Worm (Caenorhabditis elegans) whole organism, L4 larva: ENCODE measurements around the gene R07B7.12.

ENCODE experiments used
- D1046.2 ChIP-seq: fragments of 200-800 bp; sonication (Bioruptor generic); IDR thresholded peaks from 2 replicates; pipeline ENCODE4 v1.3.6; 2022; ENCODE audit warnings: missing genetic modification characterization, missing compliant biosample characterization
- F10B5.3 ChIP-seq: sonication (generic microtip); optimal IDR thresholded peaks from 2 replicates; lab custom pipeline; 2016; ENCODE audit warnings: mild to moderate bottlenecking, missing genetic modification characterization, missing compliant biosample characterization
- R02D3.7 ChIP-seq: fragments of 150-350 bp; sonication (generic microtip); optimal IDR thresholded peaks from 3 replicates; lab custom pipeline; 2014; ENCODE audit warnings: missing biosample characterization, missing genetic modification characterization
- T26A8.4 ChIP-seq: fragments of 200-800 bp; sonication (Bioruptor generic); IDR thresholded peaks from 2 replicates; pipeline ENCODE4 v1.3.6; 2022; ENCODE audit warnings: missing genetic modification characterization, missing compliant biosample characterization
- ZK337.2 ChIP-seq: fragments of 200-800 bp; sonication (Bioruptor generic); IDR thresholded peaks from 2 replicates; pipeline ENCODE4 v1.3.6; 2022; ENCODE audit warnings: missing genetic modification reagents, missing genetic modification characterization, missing compliant biosample characterization
- aha-1 ChIP-seq: fragments of 150-350 bp; peaks from one replicate; lab custom pipeline; 2014; ENCODE audit warnings: missing biosample characterization, missing genetic modification characterization
- aly-2 ChIP-seq: sonication (generic microtip); optimal IDR thresholded peaks from 2 replicates; lab custom pipeline; 2018; ENCODE audit warnings: missing biosample characterization, missing genetic modification characterization
- ceh-20 ChIP-seq: fragments of 200-800 bp; sonication (Bioruptor generic); IDR thresholded peaks from 2 replicates; pipeline ENCODE4 v1.3.6; 2022; ENCODE audit warnings: missing genetic modification reagents, missing genetic modification characterization, missing compliant biosample characterization
- cey-2 ChIP-seq: sonication (generic microtip); optimal IDR thresholded peaks from 3 replicates; lab custom pipeline; 2017; ENCODE audit warnings: missing genetic modification characterization, mild to moderate bottlenecking, missing compliant biosample characterization, antibody characterized with exemption, borderline replicate concordance; ENCODE audit not compliant: insufficient read depth
- daf-12 ChIP-seq: fragments of 150-350 bp; optimal IDR thresholded peaks from 2 replicates; lab custom pipeline; 2014; ENCODE audit warnings: missing biosample characterization, missing genetic modification reagents, missing genetic modification characterization
- daf-16 ChIP-seq, 3 experiments: sonication (generic microtip); optimal IDR thresholded peaks; 2 replicates each; lab custom pipeline; 2016 to 2017; ENCODE audit warnings: missing genetic modification characterization in 3 of 3, missing genetic modification reagents in 3 of 3, mild to moderate bottlenecking in 2 of 3, missing compliant biosample characterization in 2 of 3, missing biosample characterization in 1 of 3, moderate library complexity in 1 of 3
- daf-8 ChIP-seq: fragments of 200-800 bp; sonication (Bioruptor generic); IDR thresholded peaks from 2 replicates; pipeline ENCODE4 v1.3.6; 2022; ENCODE audit warnings: missing genetic modification characterization, missing compliant biosample characterization
- dmd-6 ChIP-seq: fragments of 200-800 bp; sonication (Bioruptor generic); IDR thresholded peaks from 2 replicates; pipeline ENCODE4 v1.3.6; 2022; ENCODE audit warnings: missing genetic modification reagents, missing genetic modification characterization, missing compliant biosample characterization
- dmd-9 ChIP-seq: fragments of 200-800 bp; sonication (Bioruptor generic); IDR thresholded peaks from 2 replicates; pipeline ENCODE4 v1.3.6; 2022; ENCODE audit warnings: missing genetic modification reagents, missing genetic modification characterization, missing compliant biosample characterization
- dpl-1 ChIP-seq: fragments of 150-350 bp; optimal IDR thresholded peaks from 2 replicates; lab custom pipeline; 2014; ENCODE audit warnings: missing biosample characterization, missing genetic modification reagents, missing genetic modification characterization
- dve-1 ChIP-seq: sonication (generic microtip); optimal IDR thresholded peaks from 2 replicates; lab custom pipeline; 2017; ENCODE audit warnings: antibody characterized with exemption, mild to moderate bottlenecking, missing genetic modification characterization, missing compliant biosample characterization; ENCODE audit not compliant: insufficient read depth
- egl-27 ChIP-seq: sonication (generic microtip); optimal IDR thresholded peaks from 3 replicates; lab custom pipeline; 2017; ENCODE audit warnings: missing biosample characterization, missing genetic modification reagents, missing genetic modification characterization
- egl-43 ChIP-seq: fragments of 200-800 bp; sonication (Bioruptor generic); IDR thresholded peaks from 2 replicates; pipeline ENCODE4 v1.3.6; 2022; ENCODE audit warnings: missing genetic modification reagents, missing genetic modification characterization, missing compliant biosample characterization
- fos-1 ChIP-seq: fragments of 150-350 bp; optimal IDR thresholded peaks from 2 replicates; lab custom pipeline; 2014; ENCODE audit warnings: missing biosample characterization, missing genetic modification characterization
- hif-1 ChIP-seq, 2 experiments: sonication (generic microtip); optimal IDR thresholded peaks; 2 replicates each; lab custom pipeline; 2016 to 2017; ENCODE audit warnings: missing compliant biosample characterization in 2 of 2, missing genetic modification characterization in 2 of 2, missing genetic modification reagents in 2 of 2, missing genotype in 2 of 2, mild to moderate bottlenecking in 1 of 2
- hmg-1.1 ChIP-seq: fragments of 200-800 bp; sonication (Bioruptor generic); IDR thresholded peaks from 2 replicates; pipeline ENCODE4 v1.3.6; 2022; ENCODE audit warnings: missing genetic modification reagents, missing genetic modification characterization, missing compliant biosample characterization
- lin-1 ChIP-seq: fragments of 200-800 bp; sonication (Bioruptor generic); IDR thresholded peaks from 2 replicates; pipeline ENCODE4 v1.3.6; 2022; ENCODE audit warnings: missing genetic modification reagents, missing genetic modification characterization, missing compliant biosample characterization
- lin-13 ChIP-seq: fragments of 150-350 bp; optimal IDR thresholded peaks from 2 replicates; lab custom pipeline; 2014; ENCODE audit warnings: missing biosample characterization, missing genetic modification reagents, missing genetic modification characterization
- lin-38 ChIP-seq: fragments of 200-800 bp; sonication (Bioruptor generic); IDR thresholded peaks from 2 replicates; pipeline ENCODE4 v1.3.6; 2022; ENCODE audit warnings: missing genetic modification reagents, missing genetic modification characterization, missing compliant biosample characterization
- lin-39 ChIP-seq: fragments of 150-350 bp; optimal IDR thresholded peaks from 2 replicates; lab custom pipeline; 2014; ENCODE audit warnings: missing biosample characterization, missing genetic modification reagents, missing genetic modification characterization
- lir-3 ChIP-seq: sonication (generic microtip); optimal IDR thresholded peaks from 2 replicates; lab custom pipeline; 2016; ENCODE audit warnings: mild to moderate bottlenecking, missing genetic modification characterization, missing compliant biosample characterization
- madf-5 ChIP-seq, 2 experiments: fragments of 200-800 bp; sonication (Bioruptor generic); IDR thresholded peaks; 2 replicates each; pipeline ENCODE4 v1.3.6; 2022; ENCODE audit warnings: missing compliant biosample characterization in 2 of 2, missing genetic modification characterization in 2 of 2
- mes-2 ChIP-seq: sonication (generic microtip); optimal IDR thresholded peaks from 2 replicates; lab custom pipeline; 2016; ENCODE audit warnings: missing genotype, mild to moderate bottlenecking, missing genetic modification characterization, missing compliant biosample characterization; ENCODE audit not compliant: poor library complexity, severe bottlenecking
- mxl-2 ChIP-seq: fragments of 200-800 bp; sonication (Bioruptor generic); conservative IDR thresholded peaks from 2 replicates; pipeline ENCODE4 v1.3.6; 2022; ENCODE audit warnings: missing genetic modification reagents, missing genetic modification characterization, missing compliant biosample characterization
- nhr-25 ChIP-seq: sonication (generic microtip); optimal IDR thresholded peaks from 2 replicates; lab custom pipeline; 2017; ENCODE audit warnings: missing genetic modification characterization, mild to moderate bottlenecking, missing compliant biosample characterization, antibody characterized with exemption, moderate library complexity, borderline replicate concordance; ENCODE audit not compliant: insufficient read depth
- nhr-76 ChIP-seq: fragments of 150-350 bp; optimal IDR thresholded peaks from 2 replicates; lab custom pipeline; 2014; ENCODE audit warnings: missing biosample characterization, missing genetic modification characterization
- nhr-77 ChIP-seq: fragments of 150-350 bp; optimal IDR thresholded peaks from 2 replicates; lab custom pipeline; 2014; ENCODE audit warnings: missing biosample characterization, missing genetic modification characterization
- rbr-2 ChIP-seq: sonication (generic microtip); optimal IDR thresholded peaks from 2 replicates; lab custom pipeline; 2016; ENCODE audit warnings: missing genotype, missing genetic modification characterization, missing compliant biosample characterization
- sdz-12 ChIP-seq: fragments of 200-800 bp; sonication (Bioruptor generic); optimal IDR thresholded peaks from 2 replicates; lab custom pipeline; 2018; ENCODE audit warnings: mild to moderate bottlenecking, missing genetic modification characterization, missing compliant biosample characterization
- set-16 ChIP-seq: fragments of 200-800 bp; sonication (Bioruptor generic); IDR thresholded peaks from 2 replicates; pipeline ENCODE4 v1.3.6; 2022; ENCODE audit warnings: missing genetic modification reagents, missing genetic modification characterization, missing compliant biosample characterization
- unc-130 ChIP-seq: sonication (generic microtip); optimal IDR thresholded peaks from 2 replicates; lab custom pipeline; 2016; ENCODE audit warnings: missing genetic modification reagents, missing genetic modification characterization, missing compliant biosample characterization
- unc-39 ChIP-seq: sonication (generic microtip); optimal IDR thresholded peaks from 2 replicates; lab custom pipeline; 2017; ENCODE audit warnings: missing biosample characterization, missing genetic modification characterization
- unc-62 ChIP-seq, 3 experiments: fragments of 150-350 bp in 1 of 3; sonication (generic microtip); optimal IDR thresholded peaks in 2 of 3; peaks in 1 of 3; 1 replicate in 1 of 3; 2 replicates in 2 of 3; lab custom pipeline; 2014 to 2017; ENCODE audit warnings: missing biosample characterization in 3 of 3, missing genetic modification characterization in 3 of 3, missing genetic modification reagents in 3 of 3, missing genotype in 1 of 3
- vab-7 ChIP-seq: fragments of 200-800 bp; sonication (Bioruptor generic); IDR thresholded peaks from 2 replicates; pipeline ENCODE4 v1.3.6; 2022; ENCODE audit warnings: missing genetic modification reagents, missing genetic modification characterization, missing compliant biosample characterization
- zfp-2 ChIP-seq: sonication (generic microtip); optimal IDR thresholded peaks from 2 replicates; lab custom pipeline; 2016; ENCODE audit warnings: mild to moderate bottlenecking, missing genetic modification characterization, missing compliant biosample characterization
- zfp-3 ChIP-seq: fragments of 200-800 bp; sonication (Bioruptor generic); conservative IDR thresholded peaks from 2 replicates; pipeline ENCODE4 v1.3.6; 2022; ENCODE audit warnings: missing genetic modification reagents, missing genetic modification characterization, missing compliant biosample characterization
- zip-11 ChIP-seq: fragments of 200-800 bp; sonication (Bioruptor generic); IDR thresholded peaks from 2 replicates; pipeline ENCODE4 v1.3.6; 2022; ENCODE audit warnings: missing genetic modification characterization, missing compliant biosample characterization

Gene R07B7.12

ce11 chrV:12047735-12048134, 41.1 kb upstream of the R07B7.12 start:
- TF ChIP-seq lir-3 (tag; lab: Kevin White, UChicago), result no peak
- no peak for TF ChIP-seq lin-38
- no peak for TF ChIP-seq ZK337.2 (GFP tag; lab: Robert Waterston, UW)
- TF ChIP-seq cey-2 (tag; lab: Kevin White, UChicago), result no peak

ce11 chrV:12048445-12048844, 40.4 kb upstream of the R07B7.12 start, which contains the start of gene dars-2:
Gene dars-2, plus strand, starts transcription at chrV:12048745.
- peak in 1 of 2 experiments; percentile 37 for TF ChIP-seq unc-62 (GFP tag; optimal IDR thresholded peaks at IDR 0.05 in 1 of 2; lab: Kevin White, UChicago)
- no peak for TF ChIP-seq unc-62 (tag; optimal IDR thresholded peaks at IDR 0.05; lab: Kevin White, UChicago)
- TF ChIP-seq daf-16 (GFP tag; optimal IDR thresholded peaks at IDR 0.05; lab: Kevin White, UChicago), result no peak
- TF ChIP-seq daf-16 (tag; optimal IDR thresholded peaks at IDR 0.05; lab: Kevin White, UChicago), result no peak

- TF ChIP-seq aly-2, result no peak
- TF ChIP-seq rbr-2, result no peak
- TF ChIP-seq R02D3.7 (tag; lab: Kevin White, UChicago), result no peak
- no peak for TF ChIP-seq lin-1
- no peak for TF ChIP-seq lin-13
- no peak for TF ChIP-seq egl-27 (tag; lab: Kevin White, UChicago)
- no peak for TF ChIP-seq daf-8 (GFP tag; lab: Robert Waterston, UW)
- TF ChIP-seq dmd-6 (GFP tag; lab: Robert Waterston, UW), result no peak
- TF ChIP-seq hmg-1.1, result no peak
- no peak for TF ChIP-seq F10B5.3
- no peak for TF ChIP-seq unc-130
- no peak for TF ChIP-seq nhr-76 (tag; lab: Kevin White, UChicago)
- TF ChIP-seq madf-5 (GFP tag; IDR thresholded peaks at IDR 0.05; lab: Robert Waterston, UW), result no peak
These were observed 35.3 kb upstream of the R07B7.12 start, which contains the start of gene F10C2.7 for ce11 chrV:12053598-12053997. Gene F10C2.7, plus strand, starts transcription at chrV:12053898.

- TF ChIP-seq sdz-12 (GFP tag; lab: Kevin White, UChicago), result no peak
- no peak for TF ChIP-seq fos-1 (tag; lab: Kevin White, UChicago)
- no peak for TF ChIP-seq nhr-25 (tag; lab: Kevin White, UChicago)
- TF ChIP-seq ceh-20 (GFP tag; lab: Robert Waterston, UW), result no peak
- no peak for TF ChIP-seq lin-39 (tag; lab: Kevin White, UChicago)
- TF ChIP-seq dmd-9 (GFP tag; lab: Robert Waterston, UW), result no peak
- TF ChIP-seq egl-27 (tag; lab: Kevin White, UChicago), result no peak
- no peak for TF ChIP-seq dve-1 (tag; lab: Kevin White, UChicago)
- TF ChIP-seq zip-11 (GFP tag; lab: Robert Waterston, UW), result no peak
- TF ChIP-seq mxl-2 (GFP tag; lab: Robert Waterston, UW), result no peak
- no peak for TF ChIP-seq zfp-2 (tag; lab: Kevin White, UChicago)
- TF ChIP-seq, all 104 proteins: peak for 0
These were observed 29.2 kb upstream of the R07B7.12 start, which contains the start of gene R07B7.2 for ce11 chrV:12059719-12060118. Gene R07B7.2, minus strand, starts transcription at chrV:12059753.

ce11 chrV:12063036-12063435, 25.8 kb upstream of the R07B7.12 start, which contains the start of gene clh-6:
Gene clh-6, minus strand, starts transcription at chrV:12063368.
- TF ChIP-seq unc-39 (tag; lab: Kevin White, UChicago), result no peak
- TF ChIP-seq nhr-76 (tag; lab: Kevin White, UChicago), result no peak
- 0 out of 2 replicates have a peak, but pooled peaks have one; percentile 34 for TF ChIP-seq egl-43 (GFP tag; lab: Robert Waterston, UW)
- TF ChIP-seq zfp-3, result 0 out of 2 replicates have a peak, but pooled peaks have one; percentile 43
- TF ChIP-seq dpl-1, result no peak
- no peak for TF ChIP-seq daf-16 (GFP tag; optimal IDR thresholded peaks at IDR 0.05; lab: Kevin White, UChicago)
- peak; percentile 27 for TF ChIP-seq daf-16 (tag; optimal IDR thresholded peaks at IDR 0.05; lab: Kevin White, UChicago)
- TF ChIP-seq dve-1 (tag; lab: Kevin White, UChicago), result peak; percentile 24
- TF ChIP-seq D1046.2 (GFP tag; lab: Robert Waterston, UW), result 0 out of 2 replicates have a peak, but pooled peaks have one; percentile 66
- no peak for TF ChIP-seq daf-12 (tag; lab: Kevin White, UChicago)
- no peak for TF ChIP-seq nhr-77 (tag; lab: Kevin White, UChicago)
- TF ChIP-seq mes-2 (tag; lab: Kevin White, UChicago), result peak; percentile 2
- TF ChIP-seq vab-7 (GFP tag; lab: Robert Waterston, UW), result no peak
- TF ChIP-seq hif-1 (tag; optimal IDR thresholded peaks at IDR 0.05; lab: Kevin White, UChicago), result no peak
- 0 out of 2 replicates have a peak, but pooled peaks have one; percentile 36 for TF ChIP-seq T26A8.4
- TF ChIP-seq set-16 (GFP tag; lab: Robert Waterston, UW), result no peak
- TF ChIP-seq lin-38, result peak; percentile 44
- TF ChIP-seq aha-1 (tag; lab: Kevin White, UChicago), result peak; percentile 87
